Worm (Caenorhabditis elegans) whole organism, L1 larva: Measurements from ENCODE around the gene ceh-48.

Source experiments
- ama-1 ChIP-seq: fragments of 150-350 bp; optimal IDR thresholded peaks from 2 replicates; lab custom pipeline; 2014
- ceh-88 ChIP-seq: fragments of 200-800 bp; sonication (Bioruptor generic); IDR thresholded peaks from 2 replicates; pipeline ENCODE4 v1.3.6; 2022; ENCODE audit warnings: missing genetic modification characterization, missing compliant biosample characterization
- fkh-10 ChIP-seq: sonication (generic microtip); optimal IDR thresholded peaks from 2 replicates; lab custom pipeline; 2017; ENCODE audit warnings: missing biosample characterization, missing genetic modification reagents, missing genetic modification characterization
- isw-1 ChIP-seq: fragments of 200-800 bp; sonication (Bioruptor generic); IDR thresholded peaks from 2 replicates; pipeline ENCODE4 v1.3.6; 2022; ENCODE audit warnings: missing genetic modification characterization, missing compliant biosample characterization
- lsy-2 ChIP-seq, 2 experiments: fragments of 150-350 bp; optimal IDR thresholded peaks; 2 replicates each; lab custom pipeline; 2014; ENCODE audit warnings: missing biosample characterization in 2 of 2, missing genetic modification characterization in 2 of 2
- mab-9 ChIP-seq: fragments of 200-800 bp; sonication (Bioruptor generic); IDR thresholded peaks from 2 replicates; pipeline ENCODE4 v1.3.6; 2022; ENCODE audit warnings: missing genetic modification reagents, missing genetic modification characterization, missing compliant biosample characterization
- nhr-237 ChIP-seq: fragments of 150-350 bp; optimal IDR thresholded peaks from 2 replicates; lab custom pipeline; 2014; ENCODE audit warnings: missing biosample characterization, missing genetic modification characterization
- nhr-90 ChIP-seq: sonication (generic microtip); optimal IDR thresholded peaks from 2 replicates; lab custom pipeline; 2016; ENCODE audit warnings: mild to moderate bottlenecking, missing genetic modification characterization, missing compliant biosample characterization; ENCODE audit not compliant: poor library complexity
- pax-3 ChIP-seq: fragments of 200-800 bp; sonication (Bioruptor generic); optimal IDR thresholded peaks from 2 replicates; lab custom pipeline; 2018; ENCODE audit warnings: mild to moderate bottlenecking, missing genetic modification characterization, moderate library complexity, missing compliant biosample characterization
- sox-4 ChIP-seq: sonication (generic microtip); optimal IDR thresholded peaks from 2 replicates; lab custom pipeline; 2016; ENCODE audit warnings: missing genetic modification characterization, missing compliant biosample characterization
- unc-62 ChIP-seq: fragments of 150-350 bp; optimal IDR thresholded peaks from 2 replicates; lab custom pipeline; 2014; ENCODE audit warnings: missing biosample characterization, missing genetic modification reagents, missing genetic modification characterization
- ztf-11 ChIP-seq, 2 experiments: sonication (generic microtip); optimal IDR thresholded peaks; 2 replicates each; lab custom pipeline; 2016 to 2017; ENCODE audit warnings: missing genetic modification characterization in 2 of 2, missing biosample characterization in 1 of 2, missing compliant biosample characterization in 1 of 2
- ztf-4 ChIP-seq: fragments of 150-350 bp; optimal IDR thresholded peaks from 2 replicates; lab custom pipeline; 2014; ENCODE audit warnings: missing biosample characterization, missing genetic modification characterization

DNA sequence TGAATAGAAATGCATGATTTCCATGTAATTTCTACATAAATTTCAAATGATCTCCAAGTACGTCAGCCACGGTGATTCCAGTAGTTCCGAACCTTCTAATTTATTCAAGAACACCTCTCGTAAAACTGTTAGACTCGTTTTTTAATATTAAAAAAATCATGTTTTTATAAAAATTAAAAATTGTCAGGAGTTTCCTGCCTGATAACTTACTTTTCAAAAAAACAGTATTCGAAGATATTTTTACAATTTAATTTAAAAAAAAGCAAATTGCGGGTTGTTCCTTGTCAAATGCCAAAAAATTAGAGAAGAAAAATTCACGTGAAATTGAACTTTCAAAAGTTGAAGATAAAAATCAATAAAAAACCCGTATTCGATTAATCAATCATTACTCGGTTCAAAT is 16.4 kb upstream of the ceh-48 start, which contains the start of the genes C17H12.3 and C17H12.12:
- TF ChIP-seq ama-1 (lab: Kevin White, UChicago): no peak
- no peak for TF ChIP-seq nhr-237 (tag; lab: Kevin White, UChicago)
- no peak for TF ChIP-seq isw-1
- TF ChIP-seq sox-4 (tag; lab: Kevin White, UChicago): no peak
- no peak for TF ChIP-seq ceh-88 (GFP tag; lab: Robert Waterston, UW)
- no peak for TF ChIP-seq unc-62 (GFP tag; lab: Kevin White, UChicago)
- TF ChIP-seq ztf-4 (tag; lab: Kevin White, UChicago): no peak
- no peak for TF ChIP-seq lsy-2 (tag; optimal IDR thresholded peaks at IDR 0.05; lab: Kevin White, UChicago)
- no peak for TF ChIP-seq nhr-90 (tag; lab: Kevin White, UChicago)
- no peak for TF ChIP-seq mab-9
- no peak for TF ChIP-seq fkh-10 (GFP tag; lab: Kevin White, UChicago)
- TF ChIP-seq pax-3: no peak
- no peak for TF ChIP-seq ztf-11 (tag; optimal IDR thresholded peaks at IDR 0.05; lab: Kevin White, UChicago)
